Fruit fly (Drosophila melanogaster) whole organism, embryonic: ENCODE measurements around the gene GluClalpha.

Source experiments
- Blimp-1 ChIP-seq: fragments of 200-800 bp; sonication (Bioruptor generic); optimal IDR thresholded peaks from 3 replicates; lab custom pipeline; 2018; ENCODE audit warnings: missing biosample characterization, missing genetic modification characterization, mild to moderate bottlenecking, moderate library complexity, missing genetic modification reagents
- CG10267 ChIP-seq: fragments of 200-800 bp; sonication (Bioruptor generic); optimal IDR thresholded peaks from 2 replicates; lab custom pipeline; 2018; ENCODE audit warnings: missing biosample characterization, mild to moderate bottlenecking, missing genetic modification characterization, moderate library complexity
- CG10979 ChIP-seq: fragments of 200-800 bp; sonication (Bioruptor generic); optimal IDR thresholded peaks from 2 replicates; lab custom pipeline; 2018; ENCODE audit warnings: missing biosample characterization, mild to moderate bottlenecking, missing genetic modification characterization, moderate library complexity
- CG11560 ChIP-seq: fragments of 200-800 bp; sonication (Bioruptor generic); IDR thresholded peaks from 3 replicates; pipeline ENCODE4 v1.3.6; 2022; ENCODE audit warnings: missing biosample characterization, missing genetic modification characterization
- CG12391 ChIP-seq: fragments of 200-800 bp; sonication (Bioruptor generic); optimal IDR thresholded peaks from 3 replicates; lab custom pipeline; 2018; ENCODE audit warnings: missing biosample characterization, mild to moderate bottlenecking, missing genetic modification characterization, moderate library complexity
- CG13123 ChIP-seq: fragments of 200-800 bp; sonication (Bioruptor generic); optimal IDR thresholded peaks from 2 replicates; lab custom pipeline; 2016; ENCODE audit warnings: missing biosample characterization, missing genetic modification characterization
- CG13287 ChIP-seq: fragments of 200-800 bp; sonication (Bioruptor generic); IDR thresholded peaks from 2 replicates; pipeline ENCODE4 v1.3.6; 2022; ENCODE audit warnings: missing biosample characterization, missing genetic modification characterization; ENCODE audit not compliant: partially characterized antibody
- CG16815 ChIP-seq: fragments of 200-800 bp; sonication (Bioruptor generic); optimal IDR thresholded peaks from 3 replicates; lab custom pipeline; 2017; ENCODE audit warnings: missing biosample characterization, mild to moderate bottlenecking, missing genetic modification characterization
- CG17361 ChIP-seq: fragments of 200-800 bp; sonication (Bioruptor generic); IDR thresholded peaks from 3 replicates; pipeline ENCODE4 v1.3.6; 2022; ENCODE audit warnings: missing biosample characterization, missing genetic modification characterization
- CG2678 ChIP-seq: fragments of 200-800 bp; sonication (Bioruptor generic); optimal IDR thresholded peaks from 3 replicates; lab custom pipeline; 2019; ENCODE audit warnings: missing biosample characterization, mild to moderate bottlenecking, missing genetic modification characterization, moderate library complexity
- CG30403 ChIP-seq: fragments of 200-800 bp; sonication (Bioruptor generic); optimal IDR thresholded peaks from 3 replicates; lab custom pipeline; 2016; ENCODE audit warnings: missing biosample characterization, missing genetic modification characterization
- CG31441 ChIP-seq: fragments of 200-800 bp; sonication (Bioruptor generic); IDR thresholded peaks from 2 replicates; pipeline ENCODE4 v1.3.6; 2022; ENCODE audit warnings: missing biosample characterization, missing genetic modification characterization
- CG4707 ChIP-seq: fragments of 200-800 bp; sonication (Bioruptor generic); optimal IDR thresholded peaks from 2 replicates; lab custom pipeline; 2018; ENCODE audit warnings: missing biosample characterization, mild to moderate bottlenecking, missing genetic modification characterization, moderate library complexity
- CG6813 ChIP-seq: fragments of 200-800 bp; sonication (Bioruptor generic); optimal IDR thresholded peaks from 2 replicates; lab custom pipeline; 2017; ENCODE audit warnings: missing biosample characterization, missing genetic modification characterization, mild to moderate bottlenecking, moderate library complexity, missing genetic modification reagents
- CG8089 ChIP-seq: fragments of 200-800 bp; sonication (Bioruptor generic); optimal IDR thresholded peaks from 3 replicates; lab custom pipeline; 2016; ENCODE audit warnings: missing biosample characterization, missing genetic modification characterization
- CG9215 ChIP-seq: fragments of 200-800 bp; sonication (Bioruptor generic); IDR thresholded peaks from 2 replicates; pipeline ENCODE4 v1.3.6; 2022; ENCODE audit warnings: missing biosample characterization, missing genetic modification characterization
- CTCF ChIP-seq: fragments of 200-800 bp; sonication (Bioruptor generic); optimal IDR thresholded peaks from 2 replicates; lab custom pipeline; 2017; ENCODE audit warnings: missing biosample characterization, mild to moderate bottlenecking, missing genetic modification characterization, moderate library complexity
- Hey ChIP-seq: fragments of 200-800 bp; sonication (Bioruptor generic); optimal IDR thresholded peaks from 3 replicates; lab custom pipeline; 2018; ENCODE audit warnings: missing biosample characterization, mild to moderate bottlenecking, missing genetic modification characterization
- Myb ChIP-seq: fragments of 200-800 bp; sonication (Bioruptor generic); optimal IDR thresholded peaks from 2 replicates; lab custom pipeline; 2016; ENCODE audit warnings: missing biosample characterization, missing genetic modification characterization
- NC2α ChIP-seq: fragments of 200-800 bp; sonication (Bioruptor generic); optimal IDR thresholded peaks from 2 replicates; lab custom pipeline; 2016; ENCODE audit warnings: missing biosample characterization, missing genetic modification characterization
- PHDP ChIP-seq: fragments of 200-800 bp; sonication (Bioruptor generic); optimal IDR thresholded peaks from 3 replicates; lab custom pipeline; 2018; ENCODE audit warnings: missing biosample characterization, mild to moderate bottlenecking, missing genetic modification characterization, moderate library complexity
- Rfx ChIP-seq: fragments of 200-800 bp; sonication (Bioruptor generic); IDR thresholded peaks from 2 replicates; pipeline ENCODE4 v1.3.6; 2022; ENCODE audit warnings: missing biosample characterization, missing genetic modification characterization
- Sox102F ChIP-seq: fragments of 200-800 bp; sonication (Bioruptor generic); optimal IDR thresholded peaks from 2 replicates; lab custom pipeline; 2018; ENCODE audit warnings: missing biosample characterization, mild to moderate bottlenecking, missing genetic modification characterization, moderate library complexity
- Ssrp ChIP-seq: fragments of 200-800 bp; sonication (Bioruptor generic); optimal IDR thresholded peaks from 2 replicates; lab custom pipeline; 2018; ENCODE audit warnings: missing biosample characterization, mild to moderate bottlenecking, missing genetic modification characterization, moderate library complexity
- Taf1 ChIP-seq: fragments of 200-800 bp; sonication (Bioruptor generic); IDR thresholded peaks from 2 replicates; pipeline ENCODE4 v1.3.6; 2022; ENCODE audit warnings: missing biosample characterization, missing genetic modification characterization
- Xrp1 ChIP-seq: fragments of 200-800 bp; sonication (Bioruptor generic); IDR thresholded peaks from 2 replicates; pipeline ENCODE4 v1.3.6; 2022; ENCODE audit warnings: missing biosample characterization, missing genetic modification characterization
- bsh ChIP-seq, 2 experiments: fragments of 200-800 bp; sonication (Bioruptor generic); optimal IDR thresholded peaks; 2 replicates each; lab custom pipeline; 2017 to 2018; ENCODE audit warnings: mild to moderate bottlenecking in 2 of 2, missing biosample characterization in 2 of 2, missing genetic modification characterization in 2 of 2, moderate library complexity in 1 of 2
- crc ChIP-seq: fragments of 200-800 bp; sonication (Bioruptor generic); optimal IDR thresholded peaks from 2 replicates; lab custom pipeline; 2016; ENCODE audit warnings: missing biosample characterization, missing genetic modification characterization
- ems ChIP-seq: fragments of 200-800 bp; sonication (Bioruptor generic); optimal IDR thresholded peaks from 3 replicates; lab custom pipeline; 2016; ENCODE audit warnings: missing biosample characterization, missing genetic modification characterization
- ftz-f1 ChIP-seq: fragments of 200-800 bp; sonication (Bioruptor generic); optimal IDR thresholded peaks from 2 replicates; lab custom pipeline; 2016; ENCODE audit warnings: missing biosample characterization, missing genetic modification characterization
- gem ChIP-seq: fragments of 200-800 bp; sonication (Bioruptor generic); optimal IDR thresholded peaks from 2 replicates; lab custom pipeline; 2019; ENCODE audit warnings: missing biosample characterization, mild to moderate bottlenecking, missing genetic modification characterization, moderate library complexity
- grau ChIP-seq: fragments of 200-800 bp; optimal IDR thresholded peaks from 3 replicates; lab custom pipeline; 2019; ENCODE audit warnings: missing biosample characterization, mild to moderate bottlenecking, missing genetic modification characterization, moderate library complexity
- jigr1 ChIP-seq: fragments of 200-800 bp; sonication (Bioruptor generic); IDR thresholded peaks from 3 replicates; pipeline ENCODE4 v1.3.6; 2022; ENCODE audit warnings: missing biosample characterization, missing genetic modification characterization
- jumu ChIP-seq: fragments of 200-800 bp; sonication (Bioruptor generic); optimal IDR thresholded peaks from 3 replicates; lab custom pipeline; 2016; ENCODE audit warnings: missing biosample characterization, missing genetic modification characterization
- kay ChIP-seq: fragments of 200-800 bp; sonication (Bioruptor generic); optimal IDR thresholded peaks from 2 replicates; lab custom pipeline; 2016; ENCODE audit warnings: missing biosample characterization, missing genetic modification characterization
- klu ChIP-seq: fragments of 200-800 bp; sonication (Bioruptor generic); IDR thresholded peaks from 2 replicates; pipeline ENCODE4 v1.3.6; 2022; ENCODE audit warnings: missing biosample characterization, missing genetic modification characterization
- lbe ChIP-seq: fragments of 200-800 bp; sonication (Bioruptor generic); optimal IDR thresholded peaks from 2 replicates; lab custom pipeline; 2016; ENCODE audit warnings: missing biosample characterization, mild to moderate bottlenecking, missing genetic modification characterization
- lola ChIP-seq, 3 experiments: fragments of >200 bp in 2 of 3; fragments of 200-800 bp in 1 of 3; sonication (Bioruptor generic) in 1 of 3; optimal IDR thresholded peaks; 2 replicates each; lab custom pipeline; 2017 to 2019; ENCODE audit warnings: missing biosample characterization in 3 of 3, missing genetic modification characterization in 3 of 3, mild to moderate bottlenecking in 1 of 3, moderate library complexity in 1 of 3
- nmo ChIP-seq: fragments of 200-800 bp; sonication (Bioruptor generic); optimal IDR thresholded peaks from 2 replicates; lab custom pipeline; 2018; ENCODE audit warnings: missing biosample characterization, mild to moderate bottlenecking, missing genetic modification characterization, moderate library complexity
- peb ChIP-seq: fragments of 200-800 bp; sonication (Bioruptor generic); IDR thresholded peaks from 2 replicates; pipeline ENCODE4 v1.3.6; 2022; ENCODE audit warnings: missing biosample characterization, missing genetic modification characterization
- phol ChIP-seq: fragments of 200-800 bp; sonication (Bioruptor generic); optimal IDR thresholded peaks from 3 replicates; lab custom pipeline; 2018; ENCODE audit warnings: missing biosample characterization, mild to moderate bottlenecking, missing genetic modification characterization, moderate library complexity
- prd ChIP-seq, 3 experiments: fragments of >200 bp in 2 of 3; fragments of 200-800 bp in 1 of 3; sonication (Bioruptor generic) in 1 of 3; optimal IDR thresholded peaks in 2 of 3; IDR thresholded peaks in 1 of 3; 2 replicates in 2 of 3; 3 replicates in 1 of 3; pipeline versions ENCODE4 v1.3.6 to Lab custom; 2017 to 2022; ENCODE audit warnings: missing biosample characterization in 1 of 3, missing genetic modification characterization in 1 of 3
- psq ChIP-seq: fragments of 200-800 bp; sonication (Bioruptor generic); optimal IDR thresholded peaks from 2 replicates; lab custom pipeline; 2017; ENCODE audit warnings: missing biosample characterization, missing genetic modification characterization
- pum ChIP-seq: fragments of 200-800 bp; sonication (Bioruptor generic); optimal IDR thresholded peaks from 2 replicates; lab custom pipeline; 2016; ENCODE audit warnings: missing biosample characterization, missing genetic modification characterization
- repo ChIP-seq: fragments of 200-800 bp; sonication (Bioruptor generic); optimal IDR thresholded peaks from 2 replicates; lab custom pipeline; 2016; ENCODE audit warnings: missing biosample characterization, missing genetic modification characterization
- sens ChIP-seq: fragments of 200-800 bp; sonication (Bioruptor generic); peaks from one replicate; lab custom pipeline; 2016; ENCODE audit warnings: missing biosample characterization, missing genetic modification characterization
- seq ChIP-seq: fragments of 200-800 bp; sonication (Bioruptor generic); IDR thresholded peaks from 2 replicates; pipeline ENCODE4 v1.3.6; 2022; ENCODE audit warnings: missing biosample characterization, missing genetic modification characterization
- sug ChIP-seq: fragments of 200-800 bp; optimal IDR thresholded peaks from 2 replicates; lab custom pipeline; 2019; ENCODE audit warnings: missing biosample characterization, mild to moderate bottlenecking, missing genetic modification characterization, moderate library complexity
- tap ChIP-seq: fragments of 200-800 bp; optimal IDR thresholded peaks from 3 replicates; lab custom pipeline; 2019; ENCODE audit warnings: missing biosample characterization, mild to moderate bottlenecking, missing genetic modification characterization, moderate library complexity
- twi ChIP-seq: fragments of 200-800 bp; optimal IDR thresholded peaks from 2 replicates; lab custom pipeline; 2019; ENCODE audit warnings: missing biosample characterization, mild to moderate bottlenecking, missing genetic modification characterization, moderate library complexity
- unpg ChIP-seq: fragments of 200-800 bp; sonication (Bioruptor generic); optimal IDR thresholded peaks from 3 replicates; lab custom pipeline; 2018; ENCODE audit warnings: missing biosample characterization, mild to moderate bottlenecking, missing genetic modification characterization, moderate library complexity
- usp ChIP-seq: fragments of >200 bp; optimal IDR thresholded peaks from 2 replicates; lab custom pipeline; 2017; ENCODE audit warnings: missing biosample characterization, missing genetic modification characterization
- yki ChIP-seq: fragments of >200 bp; optimal IDR thresholded peaks from 3 replicates; lab custom pipeline; 2018

GluClalpha gene

dm6 chr3R:19801752-19802151 lies 71.2 kb downstream of the GluClalpha start (continued):
- TF ChIP-seq grau (tag; lab: Kevin White, UChicago) (peak; percentile 19), Xrp1 (peak; percentile 22; the same call in 1 of the 2 replicates), CG4707 (GFP tag; lab: Kevin White, UChicago) (peak; percentile 16), ems (GFP tag; lab: Kevin White, UChicago) (no peak), nmo (GFP tag; lab: Kevin White, UChicago) (peak; percentile 6), bsh (GFP tag; optimal IDR thresholded peaks at IDR 0.05; lab: Kevin White, UChicago) (peak in 1 of 2 experiments; percentile 57), CG13123 (no peak), Taf1 (no peak), usp (GFP tag; lab: Kevin White, UChicago) (no peak), Myb (GFP tag; lab: Kevin White, UChicago) (no peak), CG16815 (no peak), CG10267 (peak; percentile 5), kay (GFP tag; lab: Kevin White, UChicago) (no peak), CG2678 (tag; lab: Kevin White, UChicago) (peak; percentile 12), lola (GFP tag; optimal IDR thresholded peaks at IDR 0.05; lab: Kevin White, UChicago) (peak in 1 of 3 experiments; percentile 21), CG17361 (GFP tag; lab: Robert Waterston, UW) (0 out of 3 replicates have a peak, but pooled peaks have one; percentile 13), CG12391 (tag; lab: Kevin White, UChicago) (peak; percentile 37), unpg (GFP tag; lab: Kevin White, UChicago) (peak; percentile 31), tap (tag; lab: Kevin White, UChicago) (no peak), seq (no peak), CG11560 (tag; lab: Robert Waterston, UW) (no peak), CG30403 (GFP tag; lab: Kevin White, UChicago) (peak; percentile 13), CG8089 (GFP tag; lab: Kevin White, UChicago) (no peak), Ssrp (tag; lab: Kevin White, UChicago) (peak; percentile 3), gem (tag; lab: Kevin White, UChicago) (peak; percentile 60), CG10979 (peak; percentile 50), PHDP (tag; lab: Kevin White, UChicago) (peak; percentile 18), phol (tag; lab: Kevin White, UChicago) (peak; percentile 46), sens (peak; percentile 86), Sox102F (GFP tag; lab: Kevin White, UChicago) (peak; percentile 35), Blimp-1 (GFP tag; lab: Kevin White, UChicago) (peak; percentile 58), prd (optimal IDR thresholded peaks at IDR 0.05; lab: Kevin White, UChicago) (no peak), prd (GFP tag; IDR thresholded peaks at IDR 0.05; lab: Robert Waterston, UW) (peak; percentile 28; the same call in 1 of the 3 replicates), twi (no peak)

dm6 chr3R:19802508-19802907 lies 72.0 kb downstream of the GluClalpha start:
- TF ChIP-seq crc (GFP tag; lab: Kevin White, UChicago): no peak
- TF ChIP-seq lbe: no peak
- no peak for TF ChIP-seq jigr1
- no peak for TF ChIP-seq klu
- no peak for TF ChIP-seq psq (GFP tag; lab: Kevin White, UChicago)
- TF ChIP-seq NC2α (GFP tag; lab: Kevin White, UChicago): no peak
- TF ChIP-seq pum (GFP tag; lab: Kevin White, UChicago): no peak
- TF ChIP-seq CG13287 (GFP tag; lab: Robert Waterston, UW): peak; percentile 62
- no peak for TF ChIP-seq Rfx (GFP tag; lab: Robert Waterston, UW)
- TF ChIP-seq sug (tag; lab: Kevin White, UChicago): no peak
- no peak for TF ChIP-seq yki (lab: Kevin White, UChicago)
- TF ChIP-seq jumu (GFP tag; lab: Kevin White, UChicago): no peak
- TF ChIP-seq CG6813 (GFP tag; lab: Kevin White, UChicago): no peak
- no peak for TF ChIP-seq CG9215 (GFP tag; lab: Robert Waterston, UW)
- no peak for TF ChIP-seq CG31441 (GFP tag; lab: Robert Waterston, UW)
- TF ChIP-seq Hey (tag; lab: Kevin White, UChicago): no peak
- no peak for TF ChIP-seq ftz-f1 (GFP tag; lab: Kevin White, UChicago)
- no peak for TF ChIP-seq repo (GFP tag; lab: Kevin White, UChicago)
- no peak for TF ChIP-seq peb (GFP tag; lab: Robert Waterston, UW)
- TF ChIP-seq CTCF (GFP tag; lab: Kevin White, UChicago): no peak
- TF ChIP-seq kay (GFP tag; lab: Kevin White, UChicago): no peak
